Fruit fly (Drosophila melanogaster) S2 (cell line): ENCODE data around the gene CG6999.

Source experiments
- CG8478 ChIP-seq: fragments of >200 bp; optimal IDR thresholded peaks from 2 replicates; lab custom pipeline; 2018
- CTCF ChIP-seq, 2 experiments: fragments of >200 bp; optimal IDR thresholded peaks; 2 replicates each; lab custom pipeline; 2018

Gene CG6999

DNA sequence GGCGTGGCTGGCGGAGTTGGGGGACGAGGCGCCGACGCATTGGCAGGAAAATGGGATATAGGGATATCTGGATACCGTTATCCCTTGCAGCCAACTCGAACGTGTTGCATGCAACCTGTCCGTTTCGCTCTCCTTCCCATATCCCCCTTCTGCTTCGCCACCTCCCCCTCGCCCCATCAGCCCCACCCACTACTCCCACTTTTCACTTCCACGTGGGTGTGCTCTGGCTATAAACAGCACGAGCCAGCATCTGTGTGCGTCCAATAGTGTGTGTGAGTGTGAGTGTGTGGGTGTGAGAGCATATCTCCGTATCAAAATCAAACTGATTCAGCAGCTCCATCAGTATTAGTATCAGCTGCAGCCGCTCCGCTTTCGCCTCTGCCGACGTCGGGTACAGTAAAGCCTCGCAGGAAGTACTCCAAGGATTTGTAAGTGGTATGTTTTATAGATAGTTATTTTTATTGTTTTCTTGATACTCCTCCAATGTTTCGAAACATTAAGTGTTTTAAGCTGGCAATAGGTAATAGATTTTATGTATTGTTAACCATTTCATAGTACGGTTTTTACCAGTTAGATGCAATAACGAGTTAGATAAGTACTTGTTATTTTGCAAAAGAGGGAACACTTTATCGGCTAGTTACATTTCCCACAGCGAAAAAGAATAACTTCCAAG is 30.9 kb downstream of the CG6999 start:
- TF ChIP-seq CTCF (optimal IDR thresholded peaks at IDR 0.05; lab: Kevin White, UChicago) (no peak), CG8478 (lab: Kevin White, UChicago) (no peak)

DNA sequence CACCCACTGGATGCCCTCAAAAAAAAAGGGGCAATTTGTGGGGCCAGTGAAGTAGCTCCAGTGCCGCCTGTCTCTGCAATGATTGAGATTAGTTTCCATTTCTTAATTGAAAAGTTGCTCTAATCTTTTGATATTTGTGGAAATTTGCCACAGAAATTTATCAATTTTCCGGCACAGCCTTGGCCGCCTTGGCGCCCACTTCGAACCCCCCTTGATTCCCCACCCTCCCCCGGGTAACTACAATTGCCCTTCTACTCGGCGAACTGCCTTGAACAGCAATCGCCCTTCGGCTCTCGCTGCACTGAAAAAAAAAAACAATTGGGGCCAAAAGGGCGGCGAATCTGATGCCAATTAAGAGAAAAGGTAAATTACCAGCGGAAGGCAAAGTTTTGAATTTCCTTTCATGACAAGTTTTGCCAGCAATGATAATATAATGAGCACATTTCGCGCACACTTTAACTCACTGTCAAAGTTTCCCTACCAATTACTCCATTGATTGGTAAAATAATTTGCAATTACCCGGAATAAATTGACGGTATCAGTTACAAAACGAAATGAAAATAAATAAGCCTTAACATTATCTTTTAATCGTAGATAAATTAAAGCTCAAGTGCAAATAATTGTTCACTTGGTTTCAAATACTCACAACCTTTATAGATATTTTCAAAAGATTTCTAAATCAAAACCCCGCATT is 31.7 kb downstream of the CG6999 start:
- TF ChIP-seq CTCF (optimal IDR thresholded peaks at IDR 0.05; lab: Kevin White, UChicago): no peak
- TF ChIP-seq CG8478 (lab: Kevin White, UChicago): no peak

DNA sequence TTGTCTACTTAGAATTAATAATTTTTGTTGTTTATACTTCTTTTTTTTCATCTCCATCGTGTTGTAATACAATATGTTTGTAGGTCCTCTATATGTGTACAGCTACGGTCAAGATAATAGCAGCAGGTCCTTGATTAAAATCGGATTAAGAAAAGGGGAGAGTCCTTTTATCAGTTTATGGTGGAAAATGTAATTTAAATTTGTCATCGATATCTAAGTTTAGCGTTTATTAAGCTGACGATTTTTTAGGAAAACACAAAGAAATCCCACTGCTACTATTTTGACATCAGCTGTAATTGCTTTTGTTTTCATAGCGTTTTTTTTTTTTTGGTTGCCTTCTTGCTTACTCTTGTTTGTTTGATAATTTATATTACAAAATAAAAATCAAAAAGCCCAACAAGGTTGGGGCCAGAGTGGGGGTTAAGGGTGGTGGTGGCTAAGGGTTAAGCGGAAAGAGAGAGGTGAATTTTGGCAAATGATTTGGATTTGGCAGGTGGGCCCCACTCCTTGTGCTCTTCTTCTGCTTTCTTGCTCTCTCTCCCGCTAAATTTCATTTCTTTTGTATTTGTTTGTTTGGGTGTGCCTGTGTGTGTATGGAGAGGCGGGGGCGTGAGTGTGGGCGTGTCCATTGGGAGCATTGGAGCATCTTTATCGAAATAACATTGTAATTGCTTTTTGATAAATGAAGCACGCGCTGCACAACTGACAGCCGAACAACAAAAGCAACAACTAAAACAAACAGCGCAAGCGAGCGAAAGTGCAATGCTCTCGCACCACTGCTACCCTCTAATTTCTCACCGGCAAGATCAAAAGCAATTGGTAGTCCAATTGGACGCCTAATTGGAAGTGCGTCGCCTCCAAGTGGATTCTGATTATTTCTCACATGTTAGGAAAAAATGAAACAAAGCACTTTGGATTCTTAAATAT is 32.9 kb downstream of the CG6999 start:
- no peak for TF ChIP-seq CG8478 (lab: Kevin White, UChicago)
- no peak for TF ChIP-seq CTCF (optimal IDR thresholded peaks at IDR 0.05; lab: Kevin White, UChicago)

- TF ChIP-seq CG8478 (lab: Kevin White, UChicago) (no peak), CTCF (optimal IDR thresholded peaks at IDR 0.05; lab: Kevin White, UChicago) (no peak)
Observed at dm6 chrX:9122492-9122891, 34.3 kb downstream of the CG6999 start.

- no peak for TF ChIP-seq CG8478 (lab: Kevin White, UChicago)
- TF ChIP-seq CTCF (optimal IDR thresholded peaks at IDR 0.05; lab: Kevin White, UChicago): no peak
Observed at dm6 chrX:9127264-9128011, 39.3 kb downstream of the CG6999 start.

DNA sequence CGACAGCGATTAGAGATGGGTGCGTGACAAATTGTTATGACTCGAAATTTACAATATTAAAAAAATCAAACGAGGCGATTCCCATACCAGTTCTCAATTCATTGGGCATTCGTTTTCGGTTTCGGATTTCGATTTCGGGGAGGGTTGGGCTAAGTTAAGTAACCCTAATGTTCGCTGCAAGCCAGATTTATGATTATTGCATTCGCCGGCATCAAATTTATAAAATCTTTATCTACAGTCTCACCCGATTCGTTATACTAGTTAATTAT is 39.8 kb downstream of the CG6999 start:
- TF ChIP-seq CG8478 (lab: Kevin White, UChicago): no peak
- no peak for TF ChIP-seq CTCF (optimal IDR thresholded peaks at IDR 0.05; lab: Kevin White, UChicago)

DNA sequence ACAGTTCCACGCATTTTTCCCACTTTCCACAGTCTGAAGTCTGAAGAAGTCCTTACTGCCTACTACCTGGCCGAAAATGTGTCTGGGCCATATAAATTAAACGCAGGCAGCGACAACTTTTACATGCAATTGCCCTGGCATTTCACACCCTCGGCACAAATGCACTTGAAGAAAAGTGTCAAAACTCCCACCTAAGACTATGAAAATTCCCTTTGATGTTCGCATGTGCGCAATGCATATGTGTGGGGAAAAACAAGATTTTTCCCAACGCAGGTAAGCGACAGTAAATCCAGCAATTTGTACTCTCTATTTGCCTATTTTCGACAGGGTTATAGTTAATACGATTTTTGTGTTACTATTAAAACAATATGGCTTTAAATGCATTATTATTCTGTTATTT is 41.3 kb downstream of the CG6999 start:
- TF ChIP-seq CTCF (optimal IDR thresholded peaks at IDR 0.05; lab: Kevin White, UChicago) (no peak), CG8478 (lab: Kevin White, UChicago) (no peak)

DNA sequence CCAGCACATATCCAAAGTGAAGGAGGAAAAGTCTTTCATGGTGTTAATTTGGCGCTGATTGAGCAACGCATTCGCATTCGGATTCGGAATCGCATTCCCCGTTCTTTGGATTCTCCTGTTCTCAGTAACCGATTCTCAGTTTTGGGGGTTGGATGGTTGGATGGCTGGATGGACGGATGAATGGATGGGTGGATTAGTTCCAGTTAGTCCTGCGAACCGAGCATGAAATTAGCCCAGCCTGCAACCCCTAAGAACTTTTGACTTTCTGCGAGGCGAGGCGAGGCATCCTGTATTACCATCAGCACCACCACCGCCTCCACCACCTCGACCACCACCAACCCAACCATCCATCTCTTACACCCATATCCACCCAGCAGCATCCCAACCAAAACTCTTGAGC is 42.1 kb downstream of the CG6999 start:
- TF ChIP-seq CTCF (optimal IDR thresholded peaks at IDR 0.05; lab: Kevin White, UChicago) (no peak), CG8478 (lab: Kevin White, UChicago) (no peak)

DNA sequence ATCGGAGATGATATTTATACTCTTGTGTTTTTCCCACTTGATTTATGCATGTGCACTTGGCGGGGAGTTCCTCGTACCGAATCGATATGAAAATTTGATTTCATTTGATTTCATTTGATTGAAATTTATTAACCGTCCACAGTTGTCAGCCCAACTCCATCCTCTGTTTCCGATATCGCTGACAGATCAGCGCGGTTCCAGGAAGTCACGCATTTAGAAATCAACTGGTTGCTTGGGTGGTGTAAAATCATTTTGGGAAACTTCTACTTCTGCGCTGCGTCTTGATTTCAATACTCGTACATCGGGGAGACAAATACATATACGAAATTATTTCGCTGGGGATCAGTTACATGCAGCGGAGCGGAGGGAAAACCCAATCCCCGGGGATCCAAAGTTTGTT is 43.4 kb downstream of the CG6999 start:
- no peak for TF ChIP-seq CG8478 (lab: Kevin White, UChicago)
- TF ChIP-seq CTCF (optimal IDR thresholded peaks at IDR 0.05; lab: Kevin White, UChicago): no peak

- TF ChIP-seq CTCF (optimal IDR thresholded peaks at IDR 0.05; lab: Kevin White, UChicago) (no peak), CG8478 (lab: Kevin White, UChicago) (no peak)
Observed at dm6 chrX:9132589-9133237, 44.5 kb downstream of the CG6999 start.

DNA sequence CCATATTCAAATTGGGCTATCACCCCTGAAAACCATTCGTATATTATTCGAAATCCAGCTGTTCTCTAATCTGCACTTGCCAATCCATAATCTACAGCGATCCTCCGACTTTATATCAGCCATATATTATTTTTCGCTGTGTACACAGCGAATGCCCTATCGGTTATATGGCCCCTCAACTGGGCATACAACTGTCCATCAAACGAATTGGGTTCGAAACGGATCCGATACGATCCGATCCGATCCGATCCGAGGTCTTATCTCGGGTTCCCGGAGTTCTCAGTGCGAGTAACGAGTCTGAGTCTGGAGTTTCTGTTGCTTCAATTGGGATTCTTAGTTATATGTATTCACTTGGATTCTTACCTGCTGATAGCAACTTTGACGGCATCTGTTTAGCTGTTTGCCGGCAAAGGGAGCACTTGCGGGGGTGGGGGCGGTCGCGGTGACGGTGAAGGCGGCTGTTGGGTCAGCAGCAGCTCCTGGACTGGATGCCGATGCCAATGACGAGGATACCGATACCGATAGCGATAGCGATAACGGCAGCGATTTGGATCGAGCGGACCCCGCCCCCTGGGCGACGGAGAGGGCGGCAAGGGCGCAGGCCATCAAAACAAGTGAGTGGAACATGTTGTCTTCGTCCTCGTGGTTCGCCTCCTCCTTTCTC is 45.5 kb downstream of the CG6999 start:
- TF ChIP-seq CTCF (optimal IDR thresholded peaks at IDR 0.05; lab: Kevin White, UChicago): no peak
- TF ChIP-seq CG8478 (lab: Kevin White, UChicago): no peak

DNA sequence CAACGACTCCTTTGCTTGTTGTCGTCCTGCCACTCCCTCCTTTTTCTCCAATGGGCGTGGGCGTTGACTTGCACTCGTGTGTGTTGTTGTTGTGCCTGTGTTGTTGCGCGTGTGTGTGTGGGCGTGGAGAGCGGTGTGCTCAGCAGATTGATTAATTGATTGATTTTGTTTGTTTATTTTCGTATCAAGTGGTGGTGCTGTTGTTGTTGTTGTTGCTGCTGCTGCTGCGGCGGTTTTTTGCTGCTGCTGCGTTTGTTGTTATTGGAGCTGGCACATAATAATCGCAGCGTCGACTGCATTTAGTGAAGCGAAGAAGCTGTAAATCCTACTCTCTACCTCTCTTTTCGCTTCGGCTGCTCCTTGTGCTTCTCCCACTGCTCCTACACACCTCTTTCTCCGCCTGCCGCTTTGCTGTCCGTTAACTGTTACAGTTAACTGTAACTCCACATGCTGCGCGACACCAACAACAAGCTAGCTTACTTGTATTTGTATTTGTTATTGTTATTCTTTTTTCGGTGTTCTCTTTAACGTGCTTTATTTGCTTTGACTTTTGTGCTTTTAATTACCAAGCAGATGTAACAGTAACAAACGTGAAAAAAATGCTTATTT is 46.2 kb downstream of the CG6999 start:
- no peak for TF ChIP-seq CG8478 (lab: Kevin White, UChicago)
- no peak for TF ChIP-seq CTCF (optimal IDR thresholded peaks at IDR 0.05; lab: Kevin White, UChicago)

- TF ChIP-seq CG8478 (lab: Kevin White, UChicago) (no peak), CTCF (optimal IDR thresholded peaks at IDR 0.05; lab: Kevin White, UChicago) (no peak)
Observed at dm6 chrX:9134922-9135453, 46.8 kb downstream of the CG6999 start, which contains the start of gene fend. Gene fend (minus strand): TSS chrX:9135099.
